Worm (Caenorhabditis elegans): ENCODE results near the gene F53B7.4.

ce11 chrV:11040020-11040419 is 37.7 kb upstream of the F53B7.4 start, which contains the start of gene C45B11.9:
- TF ChIP-seq nhr-11 (tag; optimal IDR thresholded peaks at IDR 0.05) = no peak
- TF ChIP-seq nhr-77 (tag; optimal IDR thresholded peaks at IDR 0.05) = no peak
- TF ChIP-seq ceh-16 (tag; optimal IDR thresholded peaks at IDR 0.05) = no peak
- no peak for TF ChIP-seq elt-2 (tag; optimal IDR thresholded peaks at IDR 0.05)
